Fruit fly (Drosophila melanogaster): ENCODE measurements around the gene CG43084.

Gene CG43084

dm6 chr3L:15690711-15691591, 40.3 kb downstream of the CG43084 start (continued):
- no peak for TF ChIP-seq prd (optimal IDR thresholded peaks at IDR 0.05)
- no peak for TF ChIP-seq prd (GFP tag; IDR thresholded peaks at IDR 0.05)
- TF ChIP-seq Sry-β (GFP tag; optimal IDR thresholded peaks at IDR 0.05), result no peak
- no peak for TF ChIP-seq Doc3 (GFP tag; IDR thresholded peaks at IDR 0.05; ENCODE audit: partially characterized antibody)
- TF ChIP-seq h (optimal IDR thresholded peaks at IDR 0.05), result no peak
- no peak for TF ChIP-seq HLH4C (GFP tag; IDR thresholded peaks at IDR 0.05; ENCODE audit: partially characterized antibody)
- no peak for TF ChIP-seq sima (GFP tag; optimal IDR thresholded peaks at IDR 0.05)
- TF ChIP-seq Atf-2 (GFP tag; optimal IDR thresholded peaks at IDR 0.05), result no peak
- no peak for TF ChIP-seq CG11456 (GFP tag; IDR thresholded peaks at IDR 0.05)
- TF ChIP-seq Mes4 (GFP tag; optimal IDR thresholded peaks at IDR 0.05), result no peak
- no peak; the same call in 1 of the 2 replicates for TF ChIP-seq Xrp1 (GFP tag; IDR thresholded peaks at IDR 0.05)
- no peak for TF ChIP-seq CG10565 (GFP tag; optimal IDR thresholded peaks at IDR 0.05)
- TF ChIP-seq salm (tag; optimal IDR thresholded peaks at IDR 0.05), result peak; percentile 52
- no peak for TF ChIP-seq amos (GFP tag; IDR thresholded peaks at IDR 0.05; ENCODE audit: partially characterized antibody)
- no peak for TF ChIP-seq CG11723 (GFP tag; optimal IDR thresholded peaks at IDR 0.05)
- TF ChIP-seq Taf1 (GFP tag; IDR thresholded peaks at IDR 0.05), result no peak
- TF ChIP-seq dimm (GFP tag; IDR thresholded peaks at IDR 0.05), result no peak
- peak; percentile 26 for TF ChIP-seq Deaf1 (tag; optimal IDR thresholded peaks at IDR 0.05)
- no peak for TF ChIP-seq CG8944 (GFP tag; optimal IDR thresholded peaks at IDR 0.05)
- TF ChIP-seq CG12299 (tag; optimal IDR thresholded peaks at IDR 0.05), result peak; percentile 3
- TF ChIP-seq CG17385 (GFP tag; optimal IDR thresholded peaks at IDR 0.05), result peak; percentile 8
- no peak for TF ChIP-seq CG6175 (GFP tag; IDR thresholded peaks at IDR 0.05)
- no peak for TF ChIP-seq vvl (GFP tag; IDR thresholded peaks at IDR 0.05)
- peak; percentile 18 for TF ChIP-seq Antp (GFP tag; optimal IDR thresholded peaks at IDR 0.05)
- peak; percentile 54 for TF ChIP-seq CG6813 (GFP tag; optimal IDR thresholded peaks at IDR 0.05)
- no peak for TF ChIP-seq CG18011 (GFP tag; optimal IDR thresholded peaks at IDR 0.05)
- no peak for TF ChIP-seq crc (GFP tag; optimal IDR thresholded peaks at IDR 0.05)
- no peak for TF ChIP-seq chif (GFP tag; optimal IDR thresholded peaks at IDR 0.05)
- TF ChIP-seq CG31441 (GFP tag; IDR thresholded peaks at IDR 0.05), result peak; percentile 71
- TF ChIP-seq repo (GFP tag; optimal IDR thresholded peaks at IDR 0.05), result peak; percentile 3
- TF ChIP-seq slbo (GFP tag; IDR thresholded peaks at IDR 0.05), result no peak
- TF ChIP-seq run (tag; optimal IDR thresholded peaks at IDR 0.05), result no peak
- no peak for TF ChIP-seq CHES-1-like (GFP tag; optimal IDR thresholded peaks at IDR 0.05)
- TF ChIP-seq caup (GFP tag; optimal IDR thresholded peaks at IDR 0.05; ENCODE audit: severe bottlenecking), result peak; percentile 30
- no peak for TF ChIP-seq Chrac-16 (GFP tag; optimal IDR thresholded peaks at IDR 0.05)
- no peak for TF ChIP-seq CG16779 (GFP tag; IDR thresholded peaks at IDR 0.05)
- no peak for TF ChIP-seq Hsf (GFP tag; optimal IDR thresholded peaks at IDR 0.05)
- TF ChIP-seq CG14965 (GFP tag; optimal IDR thresholded peaks at IDR 0.05; ENCODE audit: borderline replicate concordance), result no peak
- peak; percentile 1 for TF ChIP-seq disco-r (GFP tag; optimal IDR thresholded peaks at IDR 0.05)
- peak; percentile 37 for TF ChIP-seq Fer1 (GFP tag; optimal IDR thresholded peaks at IDR 0.05)
- no peak for TF ChIP-seq jigr1 (GFP tag; IDR thresholded peaks at IDR 0.05)
- no peak for TF ChIP-seq gsb (GFP tag; IDR thresholded peaks at IDR 0.05)
- no peak for TF ChIP-seq lov (optimal IDR thresholded peaks at IDR 0.05)
- no peak for TF ChIP-seq lov (GFP tag; IDR thresholded peaks at IDR 0.05)
- peak; percentile 71 for TF ChIP-seq CG18262 (tag; optimal IDR thresholded peaks at IDR 0.05)
- TF ChIP-seq CG10321 (GFP tag; IDR thresholded peaks at IDR 0.05), result no peak
- TF ChIP-seq zen (tag; optimal IDR thresholded peaks at IDR 0.05), result peak; percentile 64
- no peak for TF ChIP-seq CG5953 (GFP tag; IDR thresholded peaks at IDR 0.05)
- TF ChIP-seq mld (GFP tag; IDR thresholded peaks at IDR 0.05; ENCODE audit: partially characterized antibody), result no peak
- no peak for TF ChIP-seq CkIIα-i1 (GFP tag; IDR thresholded peaks at IDR 0.05)
- TF ChIP-seq luna (GFP tag; optimal IDR thresholded peaks at IDR 0.05), result no peak

All from whole organism, embryonic.